5 fruit fly cellular contexts compared by ENCODE assay signal in the genomic region with DNA sequence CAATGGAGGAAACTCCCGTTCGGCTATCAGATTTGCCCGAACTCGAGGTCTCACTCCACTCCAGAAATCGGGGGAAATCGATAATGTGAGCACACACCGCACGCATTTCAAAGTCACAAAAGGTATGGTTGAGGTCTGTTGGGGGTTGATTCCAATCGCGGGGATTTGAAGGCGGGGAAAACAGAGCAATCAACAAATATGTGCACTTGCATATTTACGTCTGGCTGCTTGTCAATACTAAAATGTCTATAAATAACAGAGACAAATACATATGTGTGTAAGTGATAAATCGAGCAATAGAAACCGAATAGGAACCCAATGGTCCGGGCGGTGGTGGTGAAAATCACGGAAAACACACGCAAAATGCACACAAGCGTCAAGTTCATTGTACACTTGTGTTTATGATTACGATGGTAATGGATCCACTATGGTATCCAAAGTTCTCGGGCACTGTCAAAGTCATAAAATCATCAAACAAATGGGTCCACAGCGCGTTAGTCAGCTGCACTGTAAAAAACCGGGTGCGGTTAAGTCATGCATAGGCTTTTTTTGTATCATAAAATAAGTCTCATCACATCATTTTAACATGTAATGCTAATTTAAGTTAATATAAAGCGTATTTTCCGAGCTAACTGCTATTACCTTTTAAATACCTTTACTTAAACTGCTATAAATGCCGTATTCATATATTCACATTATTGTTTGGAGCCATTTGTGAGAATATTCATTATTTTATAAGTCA.
A peak's percentile ranks its signal among the peaks of the same experiment; 100 is the strongest.
TF ChIP-seq lines count a peak whose summit lies in the region.

No protein-coding gene starts in this region.

- TF ChIP-seq CTCF in whole organism, embryonic (GFP tag; optimal IDR thresholded peaks at IDR 0.05; lab: Kevin White, UChicago): peak; percentile 22

TF ChIP-seq in whole organism, adult, 20 proteins besides CTCF, POLR2A, EP300 and RAD21 (continues in another document):
- TF ChIP-seq CG11617 (GFP tag; optimal IDR thresholded peaks at IDR 0.05; lab: Kevin White, UChicago) (no peak), CG5204 (GFP tag; optimal IDR thresholded peaks at IDR 0.05; lab: Kevin White, UChicago) (peak; percentile 39), CG12768 (GFP tag; optimal IDR thresholded peaks at IDR 0.05; lab: Kevin White, UChicago) (peak; percentile 35), pad (GFP tag; optimal IDR thresholded peaks at IDR 0.05; lab: Kevin White, UChicago) (peak; percentile 41), CG7045 (GFP tag; optimal IDR thresholded peaks at IDR 0.05; lab: Kevin White, UChicago) (peak; percentile 19), kay (GFP tag; lab: Kevin White, UChicago; ENCODE audit: borderline replicate concordance) (peak; percentile 55), Crg-1 (GFP tag; optimal IDR thresholded peaks at IDR 0.05; lab: Kevin White, UChicago) (peak; percentile 11), bab1 (GFP tag; optimal IDR thresholded peaks at IDR 0.05; lab: Kevin White, UChicago) (no peak), Clk (GFP tag; optimal IDR thresholded peaks at IDR 0.05; lab: Kevin White, UChicago) (no peak), ovo (GFP tag; optimal IDR thresholded peaks at IDR 0.05; lab: Kevin White, UChicago) (peak; percentile 59), tj (GFP tag; optimal IDR thresholded peaks at IDR 0.05; lab: Kevin White, UChicago) (peak; percentile 31), Hr96 (GFP tag; optimal IDR thresholded peaks at IDR 0.05; lab: Kevin White, UChicago) (peak; percentile 48), CG14711 (tag; optimal IDR thresholded peaks at IDR 0.05; lab: Kevin White, UChicago) (no peak), Mnt (GFP tag; optimal IDR thresholded peaks at IDR 0.05; lab: Kevin White, UChicago) (peak; percentile 26), toe (GFP tag; optimal IDR thresholded peaks at IDR 0.05; lab: Kevin White, UChicago) (peak; percentile 34), CG1620 (GFP tag; optimal IDR thresholded peaks at IDR 0.05; lab: Kevin White, UChicago) (peak; percentile 9)

TF ChIP-seq in whole organism, embryonic, 481 proteins besides CTCF, POLR2A, EP300 and RAD21 (continues in another document):
- TF ChIP-seq ase (GFP tag; IDR thresholded peaks at IDR 0.05; lab: Robert Waterston, UW) (peak; percentile 83), tin (GFP tag; optimal IDR thresholded peaks at IDR 0.05; lab: Kevin White, UChicago) (peak; percentile 79), jing (GFP tag; optimal IDR thresholded peaks at IDR 0.05; lab: Kevin White, UChicago) (peak; percentile 63), CG4282 (GFP tag; optimal IDR thresholded peaks at IDR 0.05; lab: Kevin White, UChicago) (peak; percentile 74), br (optimal IDR thresholded peaks at IDR 0.05; lab: Kevin White, UChicago) (no peak), Ada2b (GFP tag; IDR thresholded peaks at IDR 0.05; lab: Robert Waterston, UW) (peak; percentile 69; the same call in 1 of the 2 replicates), pnt (GFP tag; optimal IDR thresholded peaks at IDR 0.05; lab: Kevin White, UChicago) (peak; percentile 84), CG6791 (GFP tag; IDR thresholded peaks at IDR 0.05; lab: Robert Waterston, UW; ENCODE audit: partially characterized antibody) (no peak), Dek (tag; optimal IDR thresholded peaks at IDR 0.05; lab: Kevin White, UChicago) (peak; percentile 48), CG2712 (tag; optimal IDR thresholded peaks at IDR 0.05; lab: Kevin White, UChicago) (peak; percentile 83), hbn (GFP tag; IDR thresholded peaks at IDR 0.05; lab: Robert Waterston, UW; ENCODE audit: partially characterized antibody) (no peak), CG7786 (GFP tag; optimal IDR thresholded peaks at IDR 0.05; lab: Kevin White, UChicago) (peak; percentile 71), ewg (GFP tag; optimal IDR thresholded peaks at IDR 0.05; lab: Kevin White, UChicago) (peak; percentile 84), croc (GFP tag; conservative IDR thresholded peaks at IDR 0.05; lab: Robert Waterston, UW) (peak; percentile 71), fd102C (GFP tag; optimal IDR thresholded peaks at IDR 0.05; lab: Kevin White, UChicago) (peak; percentile 91), Oli (tag; optimal IDR thresholded peaks at IDR 0.05; lab: Kevin White, UChicago) (peak; percentile 75)

TF ChIP-seq in whole organism, prepupa, 60 proteins besides CTCF, POLR2A, EP300 and RAD21 (continues in another document):
- TF ChIP-seq fkh (GFP tag; optimal IDR thresholded peaks at IDR 0.05; lab: Kevin White, UChicago) (peak; percentile 99), vri (GFP tag; optimal IDR thresholded peaks at IDR 0.05; lab: Kevin White, UChicago) (no peak), ss (GFP tag; optimal IDR thresholded peaks at IDR 0.05; lab: Kevin White, UChicago) (no peak), CG8632 (GFP tag; optimal IDR thresholded peaks at IDR 0.05; lab: Kevin White, UChicago) (no peak), Lpt (GFP tag; optimal IDR thresholded peaks at IDR 0.05; lab: Kevin White, UChicago) (peak; percentile 58), Sox15 (GFP tag; optimal IDR thresholded peaks at IDR 0.05; lab: Kevin White, UChicago) (no peak), CG8319 (GFP tag; optimal IDR thresholded peaks at IDR 0.05; lab: Kevin White, UChicago) (no peak), CG6792 (GFP tag; optimal IDR thresholded peaks at IDR 0.05; lab: Kevin White, UChicago) (no peak), CG11294 (GFP tag; IDR thresholded peaks at IDR 0.05; lab: Robert Waterston, UW) (peak; percentile 51; the same call in 1 of the 2 replicates), CG1621 (tag; optimal IDR thresholded peaks at IDR 0.05; lab: Kevin White, UChicago) (no peak), Hr4 (GFP tag; optimal IDR thresholded peaks at IDR 0.05; lab: Kevin White, UChicago) (peak; percentile 74), CG3032 (tag; optimal IDR thresholded peaks at IDR 0.05; lab: Kevin White, UChicago) (peak; percentile 8), CG11902 (GFP tag; optimal IDR thresholded peaks at IDR 0.05; lab: Kevin White, UChicago) (no peak), Eip93F (GFP tag; optimal IDR thresholded peaks at IDR 0.05; lab: Kevin White, UChicago) (no peak), topi (GFP tag; optimal IDR thresholded peaks at IDR 0.05; lab: Kevin White, UChicago) (no peak), spab (GFP tag; optimal IDR thresholded peaks at IDR 0.05; lab: Kevin White, UChicago) (no peak), CG6276 (GFP tag; optimal IDR thresholded peaks at IDR 0.05; lab: Kevin White, UChicago) (peak; percentile 71), CG31627 (GFP tag; optimal IDR thresholded peaks at IDR 0.05; lab: Kevin White, UChicago) (no peak)

TF ChIP-seq in whole organism, pupa, 21 proteins besides CTCF, POLR2A, EP300 and RAD21 (continues in another document):
- TF ChIP-seq fd96Ca (GFP tag; IDR thresholded peaks at IDR 0.05; lab: Robert Waterston, UW) (no peak), Ets98B (GFP tag; IDR thresholded peaks at IDR 0.05; lab: Robert Waterston, UW) (peak; percentile 36; the same call in 1 of the 2 replicates), CG34367 (tag; optimal IDR thresholded peaks at IDR 0.05; lab: Kevin White, UChicago) (no peak), CG32121 (GFP tag; IDR thresholded peaks at IDR 0.05; lab: Robert Waterston, UW) (peak; percentile 48; the same call in 1 of the 2 replicates), CG12605 (GFP tag; IDR thresholded peaks at IDR 0.05; lab: Robert Waterston, UW) (no peak), Pif1A (GFP tag; optimal IDR thresholded peaks at IDR 0.05; lab: Kevin White, UChicago) (peak; percentile 13), CG15710 (tag; optimal IDR thresholded peaks at IDR 0.05; lab: Kevin White, UChicago) (peak; percentile 5), CG13204 (GFP tag; optimal IDR thresholded peaks at IDR 0.05; lab: Kevin White, UChicago) (no peak), EcR (GFP tag; optimal IDR thresholded peaks at IDR 0.05; lab: Kevin White, UChicago) (no peak), CG10348 (GFP tag; IDR thresholded peaks at IDR 0.05; lab: Robert Waterston, UW) (no peak), CG17806 (tag; optimal IDR thresholded peaks at IDR 0.05; lab: Kevin White, UChicago) (peak; percentile 3), CG9948 (tag; optimal IDR thresholded peaks at IDR 0.05; lab: Kevin White, UChicago) (peak; percentile 29), CG4496 (GFP tag; IDR thresholded peaks at IDR 0.05; lab: Robert Waterston, UW) (peak; percentile 56; the same call in 2 of the 3 replicates), Pif1B (GFP tag; optimal IDR thresholded peaks at IDR 0.05; lab: Kevin White, UChicago) (no peak), Snoo (tag; optimal IDR thresholded peaks at IDR 0.05; lab: Kevin White, UChicago) (no peak), CG14655 (GFP tag; optimal IDR thresholded peaks at IDR 0.05; lab: Kevin White, UChicago) (peak; percentile 81), gl (tag; optimal IDR thresholded peaks at IDR 0.05; lab: Kevin White, UChicago) (no peak), CG8159 (tag; optimal IDR thresholded peaks at IDR 0.05; lab: Kevin White, UChicago) (no peak), rn (GFP tag; IDR thresholded peaks at IDR 0.05; lab: Robert Waterston, UW) (no peak)

TF ChIP-seq in whole organism, wandering third instar larva, 38 proteins besides CTCF, POLR2A, EP300 and RAD21:
- TF ChIP-seq Mio (GFP tag; optimal IDR thresholded peaks at IDR 0.05; lab: Kevin White, UChicago) (no peak), sv (GFP tag; optimal IDR thresholded peaks at IDR 0.05; lab: Kevin White, UChicago) (peak; percentile 33)
